Fruit fly (Drosophila melanogaster) whole organism, embryonic: ENCODE data around the gene CG10481.

ENCODE experiments used
- CG15514 ChIP-seq: fragments of 200-800 bp; sonication (Bioruptor generic); optimal IDR thresholded peaks from 3 replicates; lab custom pipeline; 2017; ENCODE audit warnings: missing biosample characterization, missing genetic modification characterization, mild to moderate bottlenecking, moderate library complexity, missing genetic modification reagents
- CG2202 ChIP-seq: fragments of 200-800 bp; sonication (Bioruptor generic); optimal IDR thresholded peaks from 2 replicates; lab custom pipeline; 2018; ENCODE audit warnings: missing biosample characterization, mild to moderate bottlenecking, missing genetic modification characterization
- PHDP ChIP-seq: fragments of 200-800 bp; sonication (Bioruptor generic); optimal IDR thresholded peaks from 3 replicates; lab custom pipeline; 2018; ENCODE audit warnings: missing biosample characterization, mild to moderate bottlenecking, missing genetic modification characterization, moderate library complexity
- Stat92E ChIP-seq, 3 experiments: fragments of >200 bp in 2 of 3; fragments of 200-800 bp in 1 of 3; sonication (Bioruptor generic) in 1 of 3; optimal IDR thresholded peaks; 2 replicates each; lab custom pipeline; 2017 to 2019; ENCODE audit warnings: missing biosample characterization in 3 of 3, missing genetic modification characterization in 3 of 3, mild to moderate bottlenecking in 1 of 3, moderate library complexity in 1 of 3
- ewg ChIP-seq: fragments of 200-800 bp; sonication (Bioruptor generic); optimal IDR thresholded peaks from 3 replicates; lab custom pipeline; 2017; ENCODE audit warnings: mild to moderate bottlenecking, missing biosample characterization, missing genetic modification reagents, missing genetic modification characterization

dm6 chr2L:19894826-19895225 lies 2.5 kb upstream of the CG10481 start:
- TF ChIP-seq Stat92E (GFP tag; optimal IDR thresholded peaks at IDR 0.05; lab: Kevin White, UChicago) (no peak), CG2202 (no peak), ewg (GFP tag; lab: Kevin White, UChicago) (no peak), CG15514 (no peak), PHDP (tag; lab: Kevin White, UChicago) (no peak)
